Fruit fly (Drosophila melanogaster): ENCODE data around the gene Mob2.

Mob2 gene

DNA sequence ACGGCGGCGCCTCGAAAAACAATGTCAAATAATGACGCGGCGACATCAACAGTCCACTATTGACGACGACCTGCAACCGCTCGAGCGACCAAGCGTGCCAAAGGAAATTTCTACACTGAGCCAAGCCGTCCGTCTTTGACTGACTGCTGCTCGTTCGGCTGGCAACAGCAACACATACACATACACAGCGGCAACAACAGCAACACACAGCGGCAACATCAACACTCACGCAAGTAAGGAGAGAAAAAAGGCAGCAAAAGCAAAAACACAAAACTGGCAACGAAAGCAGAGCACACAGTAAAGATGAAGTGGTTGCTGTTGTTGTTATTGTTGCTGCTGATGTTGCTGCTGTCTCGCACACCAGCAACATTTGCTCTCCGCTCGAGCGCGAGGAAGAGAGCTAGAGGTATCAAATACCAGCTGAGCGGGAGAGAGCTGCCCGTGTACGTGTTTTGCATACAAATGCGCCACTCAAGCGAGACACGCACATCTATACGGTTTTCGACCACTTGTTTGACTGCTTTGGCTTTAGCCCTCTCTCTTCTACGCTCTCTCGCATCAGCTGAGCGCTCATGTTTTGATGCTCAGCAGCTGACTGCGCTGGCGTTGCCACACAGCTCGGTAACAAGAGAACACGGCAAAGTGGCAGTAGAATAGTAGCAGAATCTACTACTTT is 8.9 kb downstream of the Mob2 start (continued):
- TF ChIP-seq CG4282 (GFP tag; optimal IDR thresholded peaks at IDR 0.05) (peak; percentile 9), ranshi (GFP tag; IDR thresholded peaks at IDR 0.05) (no peak), Camta (GFP tag; optimal IDR thresholded peaks at IDR 0.05) (no peak), abd-A (tag; optimal IDR thresholded peaks at IDR 0.05) (peak; percentile 88), CG2202 (tag; optimal IDR thresholded peaks at IDR 0.05) (peak; percentile 19), sd (tag; optimal IDR thresholded peaks at IDR 0.05) (peak; percentile 57), dimm (GFP tag; IDR thresholded peaks at IDR 0.05) (no peak), bsh (GFP tag; optimal IDR thresholded peaks at IDR 0.05) (peak in 1 of 2 experiments; percentile 79), H15 (GFP tag; IDR thresholded peaks at IDR 0.05) (no peak), CG10979 (tag; optimal IDR thresholded peaks at IDR 0.05) (no peak), MESR4 (GFP tag; optimal IDR thresholded peaks at IDR 0.05) (no peak), da (GFP tag; optimal IDR thresholded peaks at IDR 0.05) (no peak), CG7357 (GFP tag; IDR thresholded peaks at IDR 0.05) (no peak), gce (GFP tag; IDR thresholded peaks at IDR 0.05) (peak; percentile 43; the same call in 2 of the 3 replicates), CG18011 (GFP tag; optimal IDR thresholded peaks at IDR 0.05) (no peak), CG7556 (GFP tag; optimal IDR thresholded peaks at IDR 0.05) (no peak), CG18476 (GFP tag; optimal IDR thresholded peaks at IDR 0.05) (no peak), CG14050 (GFP tag; IDR thresholded peaks at IDR 0.05) (no peak), Atf-2 (GFP tag; optimal IDR thresholded peaks at IDR 0.05) (no peak), CG10274 (GFP tag; optimal IDR thresholded peaks at IDR 0.05) (no peak), amos (GFP tag; IDR thresholded peaks at IDR 0.05; ENCODE audit: partially characterized antibody) (no peak; the same call in 1 of the 2 replicates), CG1024 (GFP tag; IDR thresholded peaks at IDR 0.05) (0 out of 2 replicates have a peak, but pooled peaks have one; percentile 6), CG3163 (GFP tag; optimal IDR thresholded peaks at IDR 0.05) (peak; percentile 59), seq (GFP tag; IDR thresholded peaks at IDR 0.05) (no peak), Hr39 (optimal IDR thresholded peaks at IDR 0.05) (no peak), CG16779 (GFP tag; IDR thresholded peaks at IDR 0.05) (no peak), NK7.1 (GFP tag; optimal IDR thresholded peaks at IDR 0.05) (no peak), bab2 (GFP tag; optimal IDR thresholded peaks at IDR 0.05) (no peak), dati (GFP tag; IDR thresholded peaks at IDR 0.05) (no peak), CG6683 (GFP tag; optimal IDR thresholded peaks at IDR 0.05) (peak; percentile 39), CG3838 (GFP tag; optimal IDR thresholded peaks at IDR 0.05) (peak; percentile 71), bowl (GFP tag; IDR thresholded peaks at IDR 0.05) (no peak), stwl (tag; optimal IDR thresholded peaks at IDR 0.05) (peak; percentile 47), ara (GFP tag; IDR thresholded peaks at IDR 0.05) (no peak), HLH3B (GFP tag; IDR thresholded peaks at IDR 0.05) (0 out of 2 replicates have a peak, but pooled peaks have one; percentile 11), Mrtf (GFP tag; IDR thresholded peaks at IDR 0.05) (no peak), grn (GFP tag; optimal IDR thresholded peaks at IDR 0.05) (no peak), CG4707 (GFP tag; optimal IDR thresholded peaks at IDR 0.05) (no peak), eve (GFP tag; optimal IDR thresholded peaks at IDR 0.05) (no peak), al (GFP tag; IDR thresholded peaks at IDR 0.05) (no peak), ac (GFP tag; optimal IDR thresholded peaks at IDR 0.05) (no peak), ken (GFP tag; IDR thresholded peaks at IDR 0.05) (0 out of 3 replicates have a peak, but pooled peaks have one; percentile 40), Xbp1 (GFP tag; optimal IDR thresholded peaks at IDR 0.05) (peak; percentile 15), CG12769 (tag; optimal IDR thresholded peaks at IDR 0.05) (peak; percentile 61), CG3995 (GFP tag; optimal IDR thresholded peaks at IDR 0.05) (no peak), Sry-δ (GFP tag; optimal IDR thresholded peaks at IDR 0.05) (no peak), CG10654 (GFP tag; optimal IDR thresholded peaks at IDR 0.05) (no peak), CG9215 (GFP tag; IDR thresholded peaks at IDR 0.05) (no peak), Hmx (GFP tag; optimal IDR thresholded peaks at IDR 0.05) (no peak), Poxn (GFP tag; IDR thresholded peaks at IDR 0.05) (no peak), sisA (GFP tag; IDR thresholded peaks at IDR 0.05) (no peak), CG18764 (GFP tag; optimal IDR thresholded peaks at IDR 0.05) (no peak)

Data from whole organism, embryonic.